Fruit fly (Drosophila melanogaster) whole organism, embryonic: ENCODE data around the gene Arp2.

Source experiments
- CG10979 ChIP-seq: fragments of 200-800 bp; sonication (Bioruptor generic); optimal IDR thresholded peaks from 2 replicates; lab custom pipeline; 2018; ENCODE audit warnings: missing biosample characterization, mild to moderate bottlenecking, missing genetic modification characterization, moderate library complexity
- CG12391 ChIP-seq: fragments of 200-800 bp; sonication (Bioruptor generic); optimal IDR thresholded peaks from 3 replicates; lab custom pipeline; 2018; ENCODE audit warnings: missing biosample characterization, mild to moderate bottlenecking, missing genetic modification characterization, moderate library complexity
- CG13775 ChIP-seq: fragments of 200-800 bp; sonication (Bioruptor generic); optimal IDR thresholded peaks from 3 replicates; lab custom pipeline; 2017; ENCODE audit warnings: missing biosample characterization, mild to moderate bottlenecking, missing genetic modification characterization
- CG14441 ChIP-seq: fragments of 200-800 bp; sonication (Bioruptor generic); IDR thresholded peaks from 2 replicates; pipeline ENCODE4 v1.3.6; 2022; ENCODE audit warnings: missing biosample characterization, missing genetic modification characterization
- CG15073 ChIP-seq: fragments of 200-800 bp; sonication (Bioruptor generic); optimal IDR thresholded peaks from 2 replicates; lab custom pipeline; 2016; ENCODE audit warnings: missing biosample characterization, missing genetic modification characterization
- CG15269 ChIP-seq: fragments of 200-800 bp; sonication (Bioruptor generic); optimal IDR thresholded peaks from 2 replicates; lab custom pipeline; 2018; ENCODE audit warnings: missing biosample characterization, mild to moderate bottlenecking, missing genetic modification characterization, moderate library complexity
- CG1647 ChIP-seq: fragments of 200-800 bp; sonication (Bioruptor generic); optimal IDR thresholded peaks from 3 replicates; lab custom pipeline; 2016; ENCODE audit warnings: missing biosample characterization, missing genetic modification characterization
- CG3838 ChIP-seq: fragments of 200-800 bp; sonication (Bioruptor generic); optimal IDR thresholded peaks from 3 replicates; lab custom pipeline; 2016; ENCODE audit warnings: missing biosample characterization, missing genetic modification characterization
- CG3847 ChIP-seq: fragments of 200-800 bp; sonication (Bioruptor generic); IDR thresholded peaks from 2 replicates; pipeline ENCODE4 v1.3.6; 2022; ENCODE audit warnings: missing biosample characterization, missing genetic modification characterization
- CG3995 ChIP-seq: fragments of 200-800 bp; sonication (Bioruptor generic); optimal IDR thresholded peaks from 3 replicates; lab custom pipeline; 2016; ENCODE audit warnings: missing biosample characterization, missing genetic modification characterization
- CG42726 ChIP-seq: fragments of 200-800 bp; sonication (Bioruptor generic); IDR thresholded peaks from 2 replicates; pipeline ENCODE4 v1.3.6; 2022; ENCODE audit warnings: missing biosample characterization, missing genetic modification characterization; ENCODE audit not compliant: partially characterized antibody
- CG4360 ChIP-seq: fragments of 200-800 bp; sonication (Bioruptor generic); IDR thresholded peaks from 2 replicates; pipeline ENCODE4 v1.3.6; 2022; ENCODE audit warnings: missing biosample characterization, missing genetic modification characterization
- CG43689 ChIP-seq: fragments of 200-800 bp; sonication (Bioruptor generic); IDR thresholded peaks from 2 replicates; pipeline ENCODE4 v1.3.6; 2022; ENCODE audit warnings: missing biosample characterization, missing genetic modification characterization
- CG4617 ChIP-seq: fragments of 200-800 bp; sonication (Bioruptor generic); optimal IDR thresholded peaks from 3 replicates; lab custom pipeline; 2016; ENCODE audit warnings: missing biosample characterization, missing genetic modification characterization, borderline replicate concordance
- CG6765 ChIP-seq: fragments of 200-800 bp; sonication (Bioruptor generic); optimal IDR thresholded peaks from 3 replicates; lab custom pipeline; 2017; ENCODE audit warnings: missing biosample characterization, mild to moderate bottlenecking, missing genetic modification characterization
- CG7745 ChIP-seq: fragments of 200-800 bp; sonication (Bioruptor generic); optimal IDR thresholded peaks from 2 replicates; lab custom pipeline; 2018; ENCODE audit warnings: missing biosample characterization, mild to moderate bottlenecking, missing genetic modification characterization, moderate library complexity
- CG7963 ChIP-seq: fragments of 200-800 bp; sonication (Bioruptor generic); IDR thresholded peaks from 3 replicates; pipeline ENCODE4 v1.3.6; 2022; ENCODE audit warnings: missing biosample characterization, missing genetic modification characterization; ENCODE audit not compliant: partially characterized antibody
- CG8359 ChIP-seq: fragments of 200-800 bp; sonication (Bioruptor generic); optimal IDR thresholded peaks from 2 replicates; lab custom pipeline; 2017; ENCODE audit warnings: missing biosample characterization, mild to moderate bottlenecking, missing genetic modification characterization, borderline replicate concordance
- CG8388 ChIP-seq: fragments of 200-800 bp; sonication (Bioruptor generic); optimal IDR thresholded peaks from 2 replicates; lab custom pipeline; 2019; ENCODE audit warnings: missing biosample characterization, mild to moderate bottlenecking, missing genetic modification characterization, moderate library complexity
- CG8924 ChIP-seq: fragments of 200-800 bp; optimal IDR thresholded peaks from 3 replicates; lab custom pipeline; 2019; ENCODE audit warnings: missing biosample characterization, mild to moderate bottlenecking, missing genetic modification characterization, moderate library complexity
- CG9609 ChIP-seq: fragments of 200-800 bp; sonication (Bioruptor generic); optimal IDR thresholded peaks from 3 replicates; lab custom pipeline; 2016; ENCODE audit warnings: missing biosample characterization, missing genetic modification characterization
- Doc2 ChIP-seq: fragments of 200-800 bp; sonication (Bioruptor generic); IDR thresholded peaks from 2 replicates; pipeline ENCODE4 v1.3.6; 2022; ENCODE audit warnings: missing biosample characterization, missing genetic modification characterization
- Drgx ChIP-seq: fragments of 200-800 bp; sonication (Bioruptor generic); IDR thresholded peaks from 2 replicates; pipeline ENCODE4 v1.3.6; 2022; ENCODE audit warnings: missing biosample characterization, missing genetic modification characterization
- Eip74EF ChIP-seq, 2 experiments: fragments of 200-800 bp in 1 of 2; fragments of >200 bp in 1 of 2; sonication (Bioruptor generic) in 1 of 2; optimal IDR thresholded peaks; 2 replicates each; lab custom pipeline; 2017 to 2019; ENCODE audit warnings: missing biosample characterization in 2 of 2, missing genetic modification characterization in 2 of 2, mild to moderate bottlenecking in 1 of 2, moderate library complexity in 1 of 2
- Fer2 ChIP-seq: fragments of 200-800 bp; sonication (Bioruptor generic); optimal IDR thresholded peaks from 2 replicates; lab custom pipeline; 2018; ENCODE audit warnings: missing biosample characterization, mild to moderate bottlenecking, missing genetic modification characterization, moderate library complexity
- GATAe ChIP-seq: fragments of 200-800 bp; sonication (Bioruptor generic); conservative IDR thresholded peaks from 2 replicates; pipeline ENCODE4 v1.3.6; 2022; ENCODE audit warnings: missing biosample characterization, missing genetic modification characterization
- HLH3B ChIP-seq: fragments of 200-800 bp; sonication (Bioruptor generic); IDR thresholded peaks from 2 replicates; pipeline ENCODE4 v1.3.6; 2022; ENCODE audit warnings: missing biosample characterization, missing genetic modification characterization
- HLH4C ChIP-seq: fragments of 200-800 bp; sonication (Bioruptor generic); IDR thresholded peaks from 3 replicates; pipeline ENCODE4 v1.3.6; 2022; ENCODE audit warnings: missing biosample characterization, missing genetic modification characterization; ENCODE audit not compliant: partially characterized antibody
- Mrtf ChIP-seq: fragments of 200-800 bp; sonication (Bioruptor generic); IDR thresholded peaks from 3 replicates; pipeline ENCODE4 v1.3.6; 2022; ENCODE audit warnings: missing biosample characterization, missing genetic modification characterization
- NC2α ChIP-seq: fragments of 200-800 bp; sonication (Bioruptor generic); optimal IDR thresholded peaks from 2 replicates; lab custom pipeline; 2016; ENCODE audit warnings: missing biosample characterization, missing genetic modification characterization
- NFAT ChIP-seq: fragments of 200-800 bp; sonication (Bioruptor generic); IDR thresholded peaks from 2 replicates; pipeline ENCODE4 v1.3.6; 2022; ENCODE audit warnings: missing biosample characterization, missing genetic modification characterization
- Nf-YC ChIP-seq: fragments of 200-800 bp; optimal IDR thresholded peaks from 3 replicates; lab custom pipeline; 2019; ENCODE audit warnings: missing biosample characterization, mild to moderate bottlenecking, missing genetic modification characterization, moderate library complexity
- Rx ChIP-seq: fragments of 200-800 bp; sonication (Bioruptor generic); IDR thresholded peaks from 2 replicates; pipeline ENCODE4 v1.3.6; 2022; ENCODE audit warnings: missing biosample characterization, missing genetic modification characterization
- Scr ChIP-seq: fragments of 200-800 bp; sonication (Bioruptor generic); IDR thresholded peaks from 2 replicates; pipeline ENCODE4 v1.3.6; 2022; ENCODE audit warnings: missing biosample characterization, missing genetic modification characterization; ENCODE audit not compliant: partially characterized antibody
- Six4 ChIP-seq: fragments of 200-800 bp; sonication (Bioruptor generic); optimal IDR thresholded peaks from 2 replicates; lab custom pipeline; 2016; ENCODE audit warnings: missing biosample characterization, missing genetic modification characterization
- ara ChIP-seq: fragments of 200-800 bp; sonication (Bioruptor generic); IDR thresholded peaks from 2 replicates; pipeline ENCODE4 v1.3.6; 2022; ENCODE audit warnings: missing biosample characterization, missing genetic modification characterization
- crp ChIP-seq, 2 experiments: fragments of 200-800 bp; sonication (Bioruptor generic); optimal IDR thresholded peaks; 2 replicates in 1 of 2; 3 replicates in 1 of 2; lab custom pipeline; 2017; ENCODE audit warnings: missing biosample characterization in 2 of 2, missing genetic modification characterization in 2 of 2, mild to moderate bottlenecking in 1 of 2, moderate library complexity in 1 of 2
- disco-r ChIP-seq: fragments of 200-800 bp; sonication (Bioruptor generic); optimal IDR thresholded peaks from 2 replicates; lab custom pipeline; 2016; ENCODE audit warnings: missing biosample characterization, missing genetic modification characterization
- dm ChIP-seq: fragments of 200-800 bp; sonication (Bioruptor generic); optimal IDR thresholded peaks from 3 replicates; lab custom pipeline; 2016; ENCODE audit warnings: missing biosample characterization, missing genetic modification characterization
- lilli ChIP-seq: fragments of 200-800 bp; sonication (Bioruptor generic); optimal IDR thresholded peaks from 3 replicates; lab custom pipeline; 2016; ENCODE audit warnings: missing biosample characterization, missing genetic modification characterization
- nau ChIP-seq: fragments of 200-800 bp; sonication (Bioruptor generic); optimal IDR thresholded peaks from 3 replicates; lab custom pipeline; 2017; ENCODE audit warnings: missing biosample characterization, mild to moderate bottlenecking, missing genetic modification characterization, missing genetic modification reagents
- peb ChIP-seq: fragments of 200-800 bp; sonication (Bioruptor generic); IDR thresholded peaks from 2 replicates; pipeline ENCODE4 v1.3.6; 2022; ENCODE audit warnings: missing biosample characterization, missing genetic modification characterization
- sd ChIP-seq: fragments of 200-800 bp; sonication (Bioruptor generic); optimal IDR thresholded peaks from 3 replicates; lab custom pipeline; 2018; ENCODE audit warnings: missing biosample characterization, mild to moderate bottlenecking, missing genetic modification characterization, moderate library complexity
- sim ChIP-seq: fragments of 200-800 bp; sonication (Bioruptor generic); IDR thresholded peaks from 2 replicates; pipeline ENCODE4 v1.3.6; 2022; ENCODE audit warnings: missing biosample characterization, missing genetic modification characterization
- sqz ChIP-seq: fragments of 200-800 bp; sonication (Bioruptor generic); optimal IDR thresholded peaks from 3 replicates; lab custom pipeline; 2018; ENCODE audit warnings: missing biosample characterization, mild to moderate bottlenecking, missing genetic modification characterization
- ssp ChIP-seq: fragments of 200-800 bp; sonication (Bioruptor generic); IDR thresholded peaks from 2 replicates; pipeline ENCODE4 v1.3.6; 2022; ENCODE audit warnings: missing biosample characterization, missing genetic modification characterization
- stwl ChIP-seq: fragments of 200-800 bp; sonication (Bioruptor generic); optimal IDR thresholded peaks from 3 replicates; lab custom pipeline; 2018; ENCODE audit warnings: missing biosample characterization, mild to moderate bottlenecking, missing genetic modification characterization, moderate library complexity
- ttk ChIP-seq: fragments of 200-800 bp; sonication (Bioruptor generic); IDR thresholded peaks from 2 replicates; pipeline ENCODE4 v2.1.2; 2022; ENCODE audit warnings: missing biosample characterization, missing genetic modification characterization
- twi ChIP-seq: fragments of 200-800 bp; optimal IDR thresholded peaks from 2 replicates; lab custom pipeline; 2019; ENCODE audit warnings: missing biosample characterization, mild to moderate bottlenecking, missing genetic modification characterization, moderate library complexity
- unc-4 ChIP-seq: fragments of 200-800 bp; sonication (Bioruptor generic); IDR thresholded peaks from 2 replicates; pipeline ENCODE4 v1.3.6; 2022; ENCODE audit warnings: missing biosample characterization, missing genetic modification characterization; ENCODE audit not compliant: partially characterized antibody

Gene Arp2

dm6 chrX:16573659-16574058 lies 19.9 kb upstream of the Arp2 start (continued):
- TF ChIP-seq HLH3B (GFP tag; lab: Robert Waterston, UW) (no peak), nau (GFP tag; lab: Kevin White, UChicago) (peak; percentile 30), Six4 (no peak), CG1647 (GFP tag; lab: Kevin White, UChicago) (no peak), NC2α (GFP tag; lab: Kevin White, UChicago) (no peak), CG12391 (tag; lab: Kevin White, UChicago) (no peak), ttk (GFP tag; lab: Robert Waterston, UW) (no peak), ara (no peak), CG14441 (GFP tag; lab: Robert Waterston, UW) (no peak; the same call in 1 of the 2 replicates), CG3838 (GFP tag; lab: Kevin White, UChicago) (no peak), Drgx (GFP tag; lab: Robert Waterston, UW) (no peak), CG15073 (GFP tag; lab: Kevin White, UChicago) (no peak), sim (GFP tag; lab: Robert Waterston, UW) (no peak), CG3995 (GFP tag; lab: Kevin White, UChicago) (no peak), CG4360 (GFP tag; lab: Robert Waterston, UW) (no peak), dm (GFP tag; lab: Kevin White, UChicago) (no peak), sqz (GFP tag; lab: Kevin White, UChicago) (no peak), Eip74EF (GFP tag; optimal IDR thresholded peaks at IDR 0.05; lab: Kevin White, UChicago) (no peak), CG10979 (tag; lab: Kevin White, UChicago) (no peak), lilli (GFP tag; lab: Kevin White, UChicago) (no peak), sd (tag; lab: Kevin White, UChicago) (no peak), NFAT (no peak), CG8388 (GFP tag; lab: Kevin White, UChicago) (no peak), CG43689 (no peak), GATAe (GFP tag; lab: Robert Waterston, UW) (no peak), CG13775 (no peak), CG8924 (no peak), HLH4C (GFP tag; lab: Robert Waterston, UW) (no peak), CG6765 (GFP tag; lab: Kevin White, UChicago) (peak; percentile 53), CG42726 (GFP tag; lab: Robert Waterston, UW) (no peak), crp (GFP tag; optimal IDR thresholded peaks at IDR 0.05; lab: Kevin White, UChicago) (no peak), ssp (GFP tag; lab: Robert Waterston, UW) (no peak), CG9609 (no peak), twi (no peak), Nf-YC (tag; lab: Kevin White, UChicago) (no peak), CG4617 (GFP tag; lab: Kevin White, UChicago) (no peak), Scr (GFP tag; lab: Robert Waterston, UW) (no peak)

dm6 chrX:16570572-16571224 lies 16.9 kb upstream of the Arp2 start:
- TF ChIP-seq peb (no peak), disco-r (peak; percentile 18), stwl (tag; lab: Kevin White, UChicago) (no peak), CG7745 (no peak), Drgx (GFP tag; lab: Robert Waterston, UW) (0 out of 2 replicates have a peak, but pooled peaks have one; percentile 25), CG7963 (GFP tag; lab: Robert Waterston, UW) (no peak), unc-4 (GFP tag; lab: Robert Waterston, UW) (no peak), GATAe (GFP tag; lab: Robert Waterston, UW) (no peak), Mrtf (GFP tag; lab: Robert Waterston, UW) (no peak), CG1647 (GFP tag; lab: Kevin White, UChicago) (no peak), Doc2 (no peak), CG3847 (GFP tag; lab: Robert Waterston, UW) (peak; percentile 24; the same call in 1 of the 2 replicates), Fer2 (no peak), CG8359 (no peak), CG43689 (no peak), Rx (no peak), CG15269 (tag; lab: Kevin White, UChicago) (peak; percentile 13)
